Worm (Caenorhabditis elegans) whole organism, L4 larva: Measurements from ENCODE around the gene F53E10.1.

Experiments
- D1046.2 ChIP-seq: fragments of 200-800 bp; sonication (Bioruptor generic); IDR thresholded peaks from 2 replicates; pipeline ENCODE4 v1.3.6; 2022; ENCODE audit warnings: missing genetic modification characterization, missing compliant biosample characterization
- F37D6.2 ChIP-seq: sonication (generic microtip); optimal IDR thresholded peaks from 2 replicates; lab custom pipeline; 2016; ENCODE audit warnings: mild to moderate bottlenecking, missing genetic modification characterization, missing compliant biosample characterization
- F44E2.7 ChIP-seq: fragments of 200-800 bp; sonication (Bioruptor generic); IDR thresholded peaks from 2 replicates; pipeline ENCODE4 v2.1.2; 2022; ENCODE audit warnings: missing genetic modification characterization, missing compliant biosample characterization
- Y5F2A.4 ChIP-seq: fragments of 200-800 bp; sonication (Bioruptor generic); optimal IDR thresholded peaks from 2 replicates; lab custom pipeline; 2018; ENCODE audit warnings: mild to moderate bottlenecking, missing genetic modification characterization, missing compliant biosample characterization
- Y75B8A.6 ChIP-seq: fragments of 200-800 bp; sonication (Bioruptor generic); IDR thresholded peaks from 2 replicates; pipeline ENCODE4 v1.3.6; 2022; ENCODE audit warnings: missing genetic modification reagents, missing genetic modification characterization, missing compliant biosample characterization
- ceh-20 ChIP-seq: fragments of 200-800 bp; sonication (Bioruptor generic); IDR thresholded peaks from 2 replicates; pipeline ENCODE4 v1.3.6; 2022; ENCODE audit warnings: missing genetic modification reagents, missing genetic modification characterization, missing compliant biosample characterization
- ceh-28 ChIP-seq: fragments of 150-350 bp; optimal IDR thresholded peaks from 2 replicates; lab custom pipeline; 2014; ENCODE audit warnings: missing biosample characterization, missing genetic modification reagents, missing genetic modification characterization
- cey-2 ChIP-seq: sonication (generic microtip); optimal IDR thresholded peaks from 3 replicates; lab custom pipeline; 2017; ENCODE audit warnings: missing genetic modification characterization, mild to moderate bottlenecking, missing compliant biosample characterization, antibody characterized with exemption, borderline replicate concordance; ENCODE audit not compliant: insufficient read depth
- dve-1 ChIP-seq: sonication (generic microtip); optimal IDR thresholded peaks from 2 replicates; lab custom pipeline; 2017; ENCODE audit warnings: antibody characterized with exemption, mild to moderate bottlenecking, missing genetic modification characterization, missing compliant biosample characterization; ENCODE audit not compliant: insufficient read depth
- hif-1 ChIP-seq, 2 experiments: sonication (generic microtip); optimal IDR thresholded peaks; 2 replicates each; lab custom pipeline; 2016 to 2017; ENCODE audit warnings: missing compliant biosample characterization in 2 of 2, missing genetic modification characterization in 2 of 2, missing genetic modification reagents in 2 of 2, missing genotype in 2 of 2, mild to moderate bottlenecking in 1 of 2
- hlh-11 ChIP-seq: fragments of 200-800 bp; sonication (Bioruptor generic); optimal IDR thresholded peaks from 2 replicates; lab custom pipeline; 2018; ENCODE audit warnings: mild to moderate bottlenecking, missing genetic modification characterization, missing compliant biosample characterization
- hmg-1.1 ChIP-seq: fragments of 200-800 bp; sonication (Bioruptor generic); IDR thresholded peaks from 2 replicates; pipeline ENCODE4 v1.3.6; 2022; ENCODE audit warnings: missing genetic modification reagents, missing genetic modification characterization, missing compliant biosample characterization
- lim-7 ChIP-seq: fragments of 200-800 bp; sonication (Bioruptor generic); IDR thresholded peaks from 2 replicates; pipeline ENCODE4 v1.3.6; 2022; ENCODE audit warnings: missing genetic modification characterization, missing compliant biosample characterization
- lin-1 ChIP-seq: fragments of 200-800 bp; sonication (Bioruptor generic); IDR thresholded peaks from 2 replicates; pipeline ENCODE4 v1.3.6; 2022; ENCODE audit warnings: missing genetic modification reagents, missing genetic modification characterization, missing compliant biosample characterization
- mdt-29 ChIP-seq: fragments of 200-800 bp; sonication (Bioruptor generic); IDR thresholded peaks from 2 replicates; pipeline ENCODE4 v1.3.6; 2022; ENCODE audit warnings: missing genetic modification reagents, missing genetic modification characterization, missing compliant biosample characterization
- nhr-10 ChIP-seq: fragments of 150-350 bp; optimal IDR thresholded peaks from 2 replicates; lab custom pipeline; 2014; ENCODE audit warnings: missing biosample characterization, missing genetic modification characterization
- nhr-11 ChIP-seq: fragments of 150-350 bp; optimal IDR thresholded peaks from 2 replicates; lab custom pipeline; 2014; ENCODE audit warnings: missing biosample characterization, missing genetic modification characterization
- nhr-111 ChIP-seq: fragments of 200-800 bp; sonication (Bioruptor generic); optimal IDR thresholded peaks from 2 replicates; lab custom pipeline; 2018; ENCODE audit warnings: mild to moderate bottlenecking, missing genetic modification characterization, missing compliant biosample characterization
- nhr-237 ChIP-seq: sonication (generic microtip); optimal IDR thresholded peaks from 2 replicates; lab custom pipeline; 2017; ENCODE audit warnings: missing biosample characterization, missing genetic modification characterization
- nhr-42 ChIP-seq: fragments of 200-800 bp; sonication (Bioruptor generic); IDR thresholded peaks from 2 replicates; pipeline ENCODE4 v1.3.6; 2022; ENCODE audit warnings: missing genetic modification characterization, missing compliant biosample characterization
- nhr-76 ChIP-seq: fragments of 150-350 bp; optimal IDR thresholded peaks from 2 replicates; lab custom pipeline; 2014; ENCODE audit warnings: missing biosample characterization, missing genetic modification characterization
- set-16 ChIP-seq: fragments of 200-800 bp; sonication (Bioruptor generic); IDR thresholded peaks from 2 replicates; pipeline ENCODE4 v1.3.6; 2022; ENCODE audit warnings: missing genetic modification reagents, missing genetic modification characterization, missing compliant biosample characterization
- snpc-1.2 ChIP-seq: fragments of 200-800 bp; sonication (Bioruptor generic); IDR thresholded peaks from 2 replicates; pipeline ENCODE4 v1.3.6; 2022; ENCODE audit warnings: missing genetic modification reagents, missing genetic modification characterization, missing compliant biosample characterization
- spr-1 ChIP-seq: sonication (generic microtip); optimal IDR thresholded peaks from 2 replicates; lab custom pipeline; 2016; ENCODE audit warnings: mild to moderate bottlenecking, missing genetic modification characterization, missing compliant biosample characterization
- zag-1 ChIP-seq: fragments of 150-350 bp; optimal IDR thresholded peaks from 2 replicates; lab custom pipeline; 2014; ENCODE audit warnings: missing biosample characterization, missing genetic modification characterization
- zfp-3 ChIP-seq: fragments of 200-800 bp; sonication (Bioruptor generic); conservative IDR thresholded peaks from 2 replicates; pipeline ENCODE4 v1.3.6; 2022; ENCODE audit warnings: missing genetic modification reagents, missing genetic modification characterization, missing compliant biosample characterization
- zip-2 ChIP-seq: fragments of 150-350 bp; optimal IDR thresholded peaks from 2 replicates; lab custom pipeline; 2014; ENCODE audit warnings: missing biosample characterization, missing genetic modification characterization

Gene F53E10.1

DNA sequence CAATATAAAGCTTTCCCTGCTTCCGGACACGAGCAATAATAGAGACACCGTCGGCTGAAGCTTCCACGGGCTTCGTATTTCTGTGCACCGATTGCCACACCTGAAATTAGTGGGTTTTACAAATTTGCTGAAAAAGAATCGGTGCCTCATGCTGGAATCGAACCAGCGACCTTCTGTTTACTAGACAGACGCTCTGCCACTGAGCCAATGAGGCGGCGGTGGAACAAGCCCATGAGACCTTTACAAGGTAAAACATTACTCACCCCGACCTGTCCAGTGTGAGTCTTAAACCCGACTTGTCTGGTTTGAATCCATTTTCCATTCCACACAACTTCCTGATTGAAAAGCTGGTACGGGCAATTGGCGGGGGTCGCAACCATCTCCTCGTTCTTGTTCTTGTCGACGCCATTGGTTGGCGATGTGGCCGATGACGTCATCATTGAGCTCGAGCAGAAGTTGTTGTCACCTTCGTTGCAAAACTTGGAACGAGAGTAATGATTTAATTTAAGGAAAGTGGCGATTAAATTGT, 49.5 kb downstream of the F53E10.1 start, which contains the start of gene ndx-2 (continued):
- TF ChIP-seq snpc-1.2 (GFP tag; lab: Robert Waterston, UW) (peak; percentile 79), hlh-11 (tag; lab: Kevin White, UChicago) (peak; percentile 10), Y5F2A.4 (GFP tag; lab: Kevin White, UChicago) (peak; percentile 41), nhr-42 (GFP tag; lab: Robert Waterston, UW) (0 out of 2 replicates have a peak, but pooled peaks have one; percentile 29), F44E2.7 (GFP tag; lab: Robert Waterston, UW) (peak; percentile 69; the same call in 1 of the 2 replicates), mdt-29 (GFP tag; lab: Robert Waterston, UW) (0 out of 2 replicates have a peak, but pooled peaks have one; percentile 25), nhr-111 (GFP tag; lab: Kevin White, UChicago) (peak; percentile 82), D1046.2 (GFP tag; lab: Robert Waterston, UW) (no peak), nhr-237 (tag; lab: Kevin White, UChicago) (no peak), lim-7 (GFP tag; lab: Robert Waterston, UW) (peak; percentile 93), dve-1 (tag; lab: Kevin White, UChicago) (peak; percentile 10)

DNA sequence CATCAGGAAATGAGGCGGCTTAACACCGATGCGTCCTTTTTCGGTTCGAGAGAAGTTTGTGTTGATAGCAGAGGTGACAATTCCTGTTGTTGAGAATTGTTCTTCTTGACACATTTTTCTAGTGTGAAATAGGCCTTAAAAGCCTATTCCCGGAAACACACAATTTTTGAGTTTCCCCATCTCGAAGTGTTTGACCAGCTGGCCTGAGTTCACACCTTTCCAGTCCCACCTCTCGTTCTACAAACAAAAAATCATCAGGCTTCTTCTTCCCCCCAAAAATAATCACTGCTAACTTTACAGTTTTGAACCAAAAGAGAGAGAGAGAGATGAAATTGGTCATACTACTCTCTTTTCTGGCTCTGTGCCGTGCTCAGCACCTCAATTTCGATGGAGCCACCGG, 51.5 kb downstream of the F53E10.1 start, which contains the start of gene W02G9.4:
Gene W02G9.4 (plus strand): TSS at position 301 of the 400 bp plus-strand sequence.
- TF ChIP-seq spr-1, result no peak
- no peak for TF ChIP-seq hmg-1.1 (GFP tag; lab: Robert Waterston, UW)
- TF ChIP-seq F37D6.2 (tag; lab: Kevin White, UChicago), result no peak
- no peak for TF ChIP-seq lin-1 (GFP tag; lab: Robert Waterston, UW)
- no peak for TF ChIP-seq hif-1 (tag; optimal IDR thresholded peaks at IDR 0.05; lab: Kevin White, UChicago)
- TF ChIP-seq nhr-76 (tag; lab: Kevin White, UChicago), result no peak
- TF ChIP-seq F44E2.7 (GFP tag; lab: Robert Waterston, UW), result no peak
- TF ChIP-seq zfp-3 (GFP tag; lab: Robert Waterston, UW), result no peak
- no peak for TF ChIP-seq ceh-28
- TF ChIP-seq zag-1 (tag; lab: Kevin White, UChicago), result no peak
- TF ChIP-seq cey-2 (tag; lab: Kevin White, UChicago), result no peak
- TF ChIP-seq nhr-11 (tag; lab: Kevin White, UChicago), result no peak
- TF ChIP-seq zip-2 (tag; lab: Kevin White, UChicago), result no peak
- no peak for TF ChIP-seq ceh-20 (GFP tag; lab: Robert Waterston, UW)
- no peak for TF ChIP-seq lim-7 (GFP tag; lab: Robert Waterston, UW)
- TF ChIP-seq nhr-10 (tag; lab: Kevin White, UChicago), result no peak
- TF ChIP-seq Y75B8A.6 (GFP tag; lab: Robert Waterston, UW), result no peak
- no peak for TF ChIP-seq set-16 (GFP tag; lab: Robert Waterston, UW)
